Worm (Caenorhabditis elegans) whole organism, L2 larva: ENCODE measurements around the gene dhs-27.

Source experiments
- F13H6.1 ChIP-seq: sonication (generic microtip); optimal IDR thresholded peaks from 2 replicates; lab custom pipeline; 2016; ENCODE audit warnings: missing genetic modification characterization, missing compliant biosample characterization
- Y55F3AM.14 ChIP-seq: fragments of 200-800 bp; sonication (Bioruptor generic); optimal IDR thresholded peaks from 2 replicates; lab custom pipeline; 2018; ENCODE audit warnings: mild to moderate bottlenecking, missing genetic modification characterization, missing compliant biosample characterization
- ZK546.5 ChIP-seq: sonication (generic microtip); optimal IDR thresholded peaks from 2 replicates; lab custom pipeline; 2017; ENCODE audit warnings: missing biosample characterization, missing genetic modification characterization
- alr-1 ChIP-seq: fragments of 150-350 bp; optimal IDR thresholded peaks from 2 replicates; lab custom pipeline; 2014; ENCODE audit warnings: missing biosample characterization, missing genetic modification characterization
- aly-2 ChIP-seq: fragments of 150-350 bp; optimal IDR thresholded peaks from 2 replicates; lab custom pipeline; 2014; ENCODE audit warnings: missing biosample characterization, missing genetic modification characterization
- ama-1 ChIP-seq: fragments of 150-350 bp; optimal IDR thresholded peaks from 2 replicates; lab custom pipeline; 2018; ENCODE audit warnings: inconsistent platforms
- blmp-1 ChIP-seq: sonication (generic microtip); optimal IDR thresholded peaks from 2 replicates; lab custom pipeline; 2017; ENCODE audit warnings: missing genetic modification characterization, mild to moderate bottlenecking, missing compliant biosample characterization, antibody characterized with exemption, moderate library complexity; ENCODE audit not compliant: insufficient read depth
- ceh-16 ChIP-seq: fragments of 150-350 bp; optimal IDR thresholded peaks from 2 replicates; lab custom pipeline; 2014; ENCODE audit warnings: missing biosample characterization, missing genetic modification characterization
- ceh-82 ChIP-seq: fragments of 150-350 bp; optimal IDR thresholded peaks from 2 replicates; lab custom pipeline; 2014; ENCODE audit warnings: missing biosample characterization, missing genetic modification characterization
- crh-2 ChIP-seq: sonication (generic microtip); optimal IDR thresholded peaks from 2 replicates; lab custom pipeline; 2017; ENCODE audit warnings: missing biosample characterization, missing genetic modification characterization
- dmd-4 ChIP-seq: sonication (generic microtip); optimal IDR thresholded peaks from 2 replicates; lab custom pipeline; 2017; ENCODE audit warnings: missing biosample characterization, missing genetic modification characterization
- egl-27 ChIP-seq: sonication (generic microtip); optimal IDR thresholded peaks from 3 replicates; lab custom pipeline; 2017; ENCODE audit warnings: missing biosample characterization, missing genetic modification reagents, missing genetic modification characterization
- elt-1 ChIP-seq: fragments of 150-350 bp; optimal IDR thresholded peaks from 2 replicates; lab custom pipeline; 2014; ENCODE audit warnings: missing biosample characterization, missing genetic modification characterization
- elt-3 ChIP-seq: sonication (generic microtip); optimal IDR thresholded peaks from 2 replicates; lab custom pipeline; 2017; ENCODE audit warnings: missing biosample characterization, missing genetic modification characterization
- fos-1 ChIP-seq: fragments of 150-350 bp; optimal IDR thresholded peaks from 2 replicates; lab custom pipeline; 2014; ENCODE audit warnings: missing biosample characterization, missing genetic modification characterization
- gmeb-1 ChIP-seq: fragments of 150-350 bp; optimal IDR thresholded peaks from 2 replicates; lab custom pipeline; 2014; ENCODE audit warnings: missing biosample characterization, missing genetic modification characterization
- lin-11 ChIP-seq: fragments of 150-350 bp; sonication (generic microtip); optimal IDR thresholded peaks from 2 replicates; lab custom pipeline; 2014; ENCODE audit warnings: missing biosample characterization, missing genetic modification characterization, inconsistent platforms, mixed read lengths
- lsy-2 ChIP-seq, 2 experiments: fragments of 150-350 bp in 1 of 2; sonication (generic microtip) in 1 of 2; optimal IDR thresholded peaks; 2 replicates each; lab custom pipeline; 2014 to 2017; ENCODE audit warnings: missing biosample characterization in 2 of 2, missing genetic modification characterization in 2 of 2
- mab-5 ChIP-seq: fragments of 150-350 bp; optimal IDR thresholded peaks from 2 replicates; lab custom pipeline; 2014; ENCODE audit warnings: missing biosample characterization, missing genetic modification characterization
- mbf-1 ChIP-seq: sonication (generic microtip); optimal IDR thresholded peaks from 2 replicates; lab custom pipeline; 2017; ENCODE audit warnings: missing biosample characterization, missing genetic modification characterization
- mdl-1 ChIP-seq, 2 experiments: fragments of 150-350 bp in 1 of 2; sonication (generic microtip) in 1 of 2; optimal IDR thresholded peaks; 2 replicates each; lab custom pipeline; 2017; ENCODE audit warnings: missing biosample characterization in 2 of 2, missing genetic modification characterization in 2 of 2
- nhr-12 ChIP-seq: fragments of 150-350 bp; optimal IDR thresholded peaks from 2 replicates; lab custom pipeline; 2014; ENCODE audit warnings: missing biosample characterization, missing genetic modification characterization
- nhr-129 ChIP-seq: fragments of 150-350 bp; optimal IDR thresholded peaks from 2 replicates; lab custom pipeline; 2014; ENCODE audit warnings: missing biosample characterization, missing genetic modification characterization
- nhr-21 ChIP-seq: fragments of 150-350 bp; optimal IDR thresholded peaks from 2 replicates; lab custom pipeline; 2014; ENCODE audit warnings: missing biosample characterization, missing genetic modification characterization
- nhr-23 ChIP-seq: fragments of 150-350 bp; optimal IDR thresholded peaks from 2 replicates; lab custom pipeline; 2014; ENCODE audit warnings: missing biosample characterization, missing genetic modification reagents, missing genetic modification characterization
- nhr-237 ChIP-seq: fragments of 150-350 bp; optimal IDR thresholded peaks from 2 replicates; lab custom pipeline; 2014; ENCODE audit warnings: missing biosample characterization, missing genetic modification characterization
- nhr-25 ChIP-seq: fragments of 150-350 bp; sonication (generic microtip); optimal IDR thresholded peaks from 3 replicates; lab custom pipeline; 2014; ENCODE audit warnings: missing biosample characterization, missing genetic modification characterization
- nhr-6 ChIP-seq: fragments of 150-350 bp; optimal IDR thresholded peaks from 2 replicates; lab custom pipeline; 2014; ENCODE audit warnings: missing biosample characterization, missing genetic modification characterization
- peb-1 ChIP-seq: fragments of 150-350 bp; optimal IDR thresholded peaks from 2 replicates; lab custom pipeline; 2014; ENCODE audit warnings: missing biosample characterization, missing genetic modification characterization
- skn-1 ChIP-seq: sonication (generic microtip); optimal IDR thresholded peaks from 2 replicates; lab custom pipeline; 2017; ENCODE audit warnings: missing biosample characterization, missing genetic modification characterization
- sma-3 ChIP-seq: sonication (generic microtip); optimal IDR thresholded peaks from 2 replicates; lab custom pipeline; 2016; ENCODE audit warnings: missing genetic modification reagents, missing genetic modification characterization, missing compliant biosample characterization
- sma-9 ChIP-seq, 2 experiments: fragments of 150-350 bp in 1 of 2; sonication (generic microtip) in 1 of 2; optimal IDR thresholded peaks; 2 replicates each; lab custom pipeline; 2014 to 2016; ENCODE audit warnings: missing genetic modification characterization in 2 of 2, mild to moderate bottlenecking in 1 of 2, missing biosample characterization in 1 of 2, missing compliant biosample characterization in 1 of 2, missing genetic modification reagents in 1 of 2, moderate library complexity in 1 of 2
- snpc-4 ChIP-seq: fragments of 150-350 bp; optimal IDR thresholded peaks from 2 replicates; lab custom pipeline; 2014; ENCODE audit warnings: missing biosample characterization, missing genetic modification characterization
- unc-39 ChIP-seq: fragments of 150-350 bp; optimal IDR thresholded peaks from 2 replicates; lab custom pipeline; 2014; ENCODE audit warnings: missing biosample characterization, missing genetic modification characterization
- unc-62 ChIP-seq: fragments of 150-350 bp; optimal IDR thresholded peaks from 2 replicates; lab custom pipeline; 2014; ENCODE audit warnings: missing biosample characterization, missing genetic modification reagents, missing genetic modification characterization
- ztf-1 ChIP-seq: fragments of 200-800 bp; sonication (Bioruptor generic); conservative IDR thresholded peaks from 2 replicates; pipeline ENCODE4 v1.3.6; 2022; ENCODE audit warnings: missing genetic modification characterization, missing compliant biosample characterization
- ztf-11 ChIP-seq: sonication (generic microtip); optimal IDR thresholded peaks from 2 replicates; lab custom pipeline; 2017; ENCODE audit warnings: missing biosample characterization, missing genetic modification characterization

The dhs-27 gene

DNA sequence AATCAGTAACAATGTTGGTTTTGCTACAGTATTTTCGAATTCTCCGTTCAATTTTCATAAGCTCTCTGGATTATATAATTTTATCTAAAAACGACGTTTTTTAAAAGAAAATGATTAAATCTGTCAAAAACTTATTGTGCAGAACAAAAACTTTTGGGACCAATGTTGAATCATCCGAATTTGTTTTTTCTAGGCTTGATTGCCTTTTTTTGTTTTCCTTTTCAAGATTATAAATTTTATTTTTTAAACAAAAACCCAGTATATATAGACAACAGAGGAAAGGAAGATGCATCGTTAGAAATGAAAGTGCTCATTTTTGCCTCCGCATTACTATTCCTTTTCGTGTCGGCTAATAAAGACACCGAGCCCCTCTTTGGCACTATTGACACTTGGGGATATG, 30.0 kb upstream of the dhs-27 start, which contains the start of gene ZK813.7:
Gene ZK813.7, plus strand, starts transcription at position 301 of the 400 bp plus-strand sequence.
- TF ChIP-seq sma-3 (GFP tag; lab: Kevin White, UChicago) (no peak), egl-27 (tag; lab: Kevin White, UChicago) (no peak), mab-5 (tag; lab: Kevin White, UChicago) (no peak), unc-39 (tag; lab: Kevin White, UChicago) (no peak), lin-11 (tag; lab: Kevin White, UChicago) (no peak), aly-2 (tag; lab: Kevin White, UChicago) (no peak), ceh-16 (tag; lab: Kevin White, UChicago) (no peak), blmp-1 (tag; lab: Kevin White, UChicago) (no peak), fos-1 (tag; lab: Kevin White, UChicago) (no peak), nhr-129 (tag; lab: Kevin White, UChicago) (no peak), lsy-2 (tag; optimal IDR thresholded peaks at IDR 0.05; lab: Kevin White, UChicago) (no peak), peb-1 (tag; lab: Kevin White, UChicago) (no peak), gmeb-1 (tag; lab: Kevin White, UChicago) (no peak)

DNA sequence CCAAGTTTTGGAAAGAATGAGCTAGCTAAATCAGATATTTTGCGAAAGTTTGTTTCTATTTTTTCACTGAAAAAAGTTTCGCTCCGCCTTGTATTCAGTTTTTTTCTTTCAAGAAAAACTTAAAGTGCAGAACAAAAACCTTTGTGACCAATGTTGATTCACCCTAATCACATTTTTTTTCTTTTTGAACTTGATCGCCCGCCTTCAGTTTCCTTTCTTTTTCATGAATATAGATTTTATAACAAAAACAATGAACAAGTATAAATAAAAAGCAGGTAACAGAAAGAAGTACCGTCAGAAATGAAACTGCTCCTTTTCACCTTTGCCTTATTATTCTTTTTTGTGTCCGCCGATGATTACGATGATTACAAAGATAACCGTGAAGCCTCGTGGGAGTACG, 29.0 kb upstream of the dhs-27 start, which contains the start of gene ZK813.2:
Gene ZK813.2, plus strand, starts transcription at position 301 of the 400 bp plus-strand sequence.
- TF ChIP-seq ama-1 (lab: Kevin White, UChicago) = no peak
- no peak for TF ChIP-seq nhr-23 (tag; lab: Kevin White, UChicago)
- no peak for TF ChIP-seq alr-1
- TF ChIP-seq blmp-1 (tag; lab: Kevin White, UChicago) = no peak
- TF ChIP-seq mdl-1 (tag; optimal IDR thresholded peaks at IDR 0.05; lab: Kevin White, UChicago) = no peak
- TF ChIP-seq nhr-129 (tag; lab: Kevin White, UChicago) = no peak
- no peak for TF ChIP-seq nhr-6 (tag; lab: Kevin White, UChicago)
- no peak for TF ChIP-seq nhr-21 (tag; lab: Kevin White, UChicago)
- no peak for TF ChIP-seq nhr-12 (tag; lab: Kevin White, UChicago)

DNA sequence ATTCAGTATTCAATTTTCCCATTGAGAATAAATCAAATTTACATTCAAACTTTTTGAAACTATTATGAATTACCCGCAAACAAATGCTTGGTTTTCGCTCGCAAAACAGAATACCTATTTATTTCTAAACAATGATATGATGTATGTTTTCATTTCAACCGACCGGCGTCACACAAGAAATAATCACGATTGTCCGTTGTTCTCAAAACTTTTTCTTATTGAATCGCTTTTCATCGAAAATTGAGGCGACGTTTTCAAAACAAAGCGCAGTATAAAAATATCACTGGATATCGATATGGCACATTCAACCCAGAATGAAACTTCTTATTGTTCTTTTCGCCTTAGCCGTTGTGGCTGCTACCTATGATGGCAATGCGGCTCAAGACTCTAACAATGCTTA, 27.0 kb upstream of the dhs-27 start, which contains the start of gene ZK813.3:
Gene ZK813.3, plus strand, starts transcription at position 301 of the 400 bp plus-strand sequence.
- TF ChIP-seq nhr-237 (tag; lab: Kevin White, UChicago) (no peak), mdl-1 (tag; optimal IDR thresholded peaks at IDR 0.05; lab: Kevin White, UChicago) (no peak), ZK546.5 (tag; lab: Kevin White, UChicago) (no peak), aly-2 (tag; lab: Kevin White, UChicago) (no peak), F13H6.1 (tag; lab: Kevin White, UChicago) (no peak), mbf-1 (tag; lab: Kevin White, UChicago) (no peak), unc-62 (GFP tag; lab: Kevin White, UChicago) (no peak), sma-3 (GFP tag; lab: Kevin White, UChicago) (no peak)

DNA sequence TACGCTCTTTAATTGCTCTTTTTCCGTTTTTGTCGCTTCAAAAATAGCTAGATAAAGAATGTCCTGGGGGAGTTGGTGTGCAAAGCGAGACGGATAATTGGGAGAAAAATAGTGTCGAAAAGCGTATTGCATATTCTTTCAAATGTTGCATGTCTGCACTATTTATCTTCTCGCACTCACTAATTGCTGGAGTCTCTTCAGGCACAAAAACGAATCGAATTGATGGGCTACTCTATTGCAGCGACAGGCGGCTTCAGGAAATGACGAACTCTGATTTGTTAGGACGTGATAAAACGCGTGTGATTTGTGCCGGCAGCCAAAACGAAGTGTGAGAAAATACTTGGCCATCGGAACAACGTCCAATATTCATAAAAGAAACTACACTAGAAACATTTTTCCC, 25.8 kb upstream of the dhs-27 start:
- no peak for TF ChIP-seq ama-1 (lab: Kevin White, UChicago)
- no peak for TF ChIP-seq ceh-16 (tag; lab: Kevin White, UChicago)
- TF ChIP-seq elt-3 (tag; lab: Kevin White, UChicago) = no peak
- TF ChIP-seq fos-1 (tag; lab: Kevin White, UChicago) = no peak
- no peak for TF ChIP-seq F13H6.1 (tag; lab: Kevin White, UChicago)
- TF ChIP-seq nhr-21 (tag; lab: Kevin White, UChicago) = no peak
- no peak for TF ChIP-seq mbf-1 (tag; lab: Kevin White, UChicago)
- TF ChIP-seq ceh-82 = no peak
- no peak for TF ChIP-seq sma-9 (GFP tag; optimal IDR thresholded peaks at IDR 0.05; lab: Kevin White, UChicago)
- no peak for TF ChIP-seq sma-9 (tag; optimal IDR thresholded peaks at IDR 0.05; lab: Kevin White, UChicago)
- TF ChIP-seq snpc-4 (tag; lab: Kevin White, UChicago) = no peak
- no peak for TF ChIP-seq blmp-1 (tag; lab: Kevin White, UChicago)
- TF ChIP-seq dmd-4 (tag; lab: Kevin White, UChicago) = no peak
- TF ChIP-seq mab-5 (tag; lab: Kevin White, UChicago) = no peak
- TF ChIP-seq nhr-25 = no peak
- no peak for TF ChIP-seq ZK546.5 (tag; lab: Kevin White, UChicago)
- no peak for TF ChIP-seq egl-27 (tag; lab: Kevin White, UChicago)
- no peak for TF ChIP-seq crh-2 (tag; lab: Kevin White, UChicago)

DNA sequence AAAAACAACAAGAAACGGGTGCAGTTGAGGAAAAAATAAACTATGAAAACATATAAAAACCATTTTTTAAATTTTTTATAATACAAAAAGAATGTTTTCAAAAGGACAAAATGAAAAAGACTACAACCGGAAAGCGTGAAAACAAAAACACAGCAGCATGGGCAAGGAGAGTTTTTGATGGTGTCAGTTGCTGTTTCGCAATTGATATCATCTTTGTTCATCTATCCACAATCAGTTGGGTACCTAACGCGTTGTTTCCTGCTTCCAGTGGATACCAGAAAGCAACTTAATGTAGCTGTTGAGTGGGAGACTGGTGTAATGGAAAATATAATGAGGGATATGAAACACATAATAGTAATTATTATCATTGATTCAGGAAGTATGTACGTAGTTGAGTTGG, 25.3 kb upstream of the dhs-27 start:
- no peak for TF ChIP-seq ceh-82
- TF ChIP-seq nhr-25 = no peak
- TF ChIP-seq skn-1 (tag; lab: Kevin White, UChicago) = no peak
- TF ChIP-seq Y55F3AM.14 (GFP tag; lab: Kevin White, UChicago) = no peak
- TF ChIP-seq F13H6.1 (tag; lab: Kevin White, UChicago) = no peak
- no peak for TF ChIP-seq ztf-11 (tag; lab: Kevin White, UChicago)
- TF ChIP-seq mbf-1 (tag; lab: Kevin White, UChicago) = no peak
- no peak for TF ChIP-seq elt-1 (tag; lab: Kevin White, UChicago)
- TF ChIP-seq ama-1 (lab: Kevin White, UChicago) = no peak
- TF ChIP-seq mab-5 (tag; lab: Kevin White, UChicago) = no peak
- TF ChIP-seq nhr-129 (tag; lab: Kevin White, UChicago) = no peak
- no peak for TF ChIP-seq elt-3 (tag; lab: Kevin White, UChicago)
- TF ChIP-seq nhr-21 (tag; lab: Kevin White, UChicago) = no peak
- TF ChIP-seq ztf-1 (GFP tag; lab: Robert Waterston, UW) = no peak
